Fruit fly (Drosophila melanogaster) whole organism, embryonic: ENCODE data around the gene CG43338.

Source experiments
- Aef1 ChIP-seq: fragments of 200-800 bp; sonication (Bioruptor generic); IDR thresholded peaks from 3 replicates; pipeline ENCODE4 v1.3.6; 2022; ENCODE audit warnings: missing biosample characterization, missing genetic modification characterization
- CG10654 ChIP-seq: fragments of 200-800 bp; sonication (Bioruptor generic); optimal IDR thresholded peaks from 2 replicates; lab custom pipeline; 2016; ENCODE audit warnings: missing biosample characterization, missing genetic modification characterization
- CG11398 ChIP-seq: fragments of 200-800 bp; sonication (Bioruptor generic); optimal IDR thresholded peaks from 2 replicates; lab custom pipeline; 2016; ENCODE audit warnings: missing biosample characterization, missing genetic modification characterization
- CG15011 ChIP-seq: fragments of 200-800 bp; sonication (Bioruptor generic); optimal IDR thresholded peaks from 3 replicates; lab custom pipeline; 2018; ENCODE audit warnings: missing biosample characterization, mild to moderate bottlenecking, missing genetic modification characterization
- CG17385 ChIP-seq: fragments of 200-800 bp; sonication (Bioruptor generic); optimal IDR thresholded peaks from 3 replicates; lab custom pipeline; 2018; ENCODE audit warnings: missing biosample characterization, mild to moderate bottlenecking, missing genetic modification characterization
- CG17612 ChIP-seq: fragments of 200-800 bp; sonication (Bioruptor generic); IDR thresholded peaks from 2 replicates; pipeline ENCODE4 v1.3.6; 2022; ENCODE audit warnings: missing biosample characterization, missing genetic modification characterization
- CG18262 ChIP-seq: fragments of 200-800 bp; optimal IDR thresholded peaks from 3 replicates; lab custom pipeline; 2019; ENCODE audit warnings: missing biosample characterization, mild to moderate bottlenecking, missing genetic modification characterization, moderate library complexity
- CG18764 ChIP-seq: fragments of 200-800 bp; sonication (Bioruptor generic); optimal IDR thresholded peaks from 3 replicates; lab custom pipeline; 2016; ENCODE audit warnings: missing biosample characterization, missing genetic modification characterization
- CG2116 ChIP-seq: fragments of 200-800 bp; sonication (Bioruptor generic); optimal IDR thresholded peaks from 3 replicates; lab custom pipeline; 2018; ENCODE audit warnings: missing biosample characterization, mild to moderate bottlenecking, missing genetic modification characterization
- CG2202 ChIP-seq: fragments of 200-800 bp; sonication (Bioruptor generic); optimal IDR thresholded peaks from 2 replicates; lab custom pipeline; 2018; ENCODE audit warnings: missing biosample characterization, mild to moderate bottlenecking, missing genetic modification characterization
- CG3281 ChIP-seq: fragments of 200-800 bp; sonication (Bioruptor generic); optimal IDR thresholded peaks from 3 replicates; lab custom pipeline; 2017; ENCODE audit warnings: missing biosample characterization, mild to moderate bottlenecking, missing genetic modification characterization
- CG4282 ChIP-seq: fragments of 200-800 bp; sonication (Bioruptor generic); optimal IDR thresholded peaks from 2 replicates; lab custom pipeline; 2016; ENCODE audit warnings: missing biosample characterization, missing genetic modification characterization
- CG6683 ChIP-seq: fragments of 200-800 bp; sonication (Bioruptor generic); optimal IDR thresholded peaks from 2 replicates; lab custom pipeline; 2017; ENCODE audit warnings: missing biosample characterization, mild to moderate bottlenecking, missing genetic modification characterization, missing genetic modification reagents
- CG8089 ChIP-seq: fragments of 200-800 bp; sonication (Bioruptor generic); optimal IDR thresholded peaks from 3 replicates; lab custom pipeline; 2016; ENCODE audit warnings: missing biosample characterization, missing genetic modification characterization
- CG8281 ChIP-seq: fragments of 200-800 bp; sonication (Bioruptor generic); optimal IDR thresholded peaks from 2 replicates; lab custom pipeline; 2018; ENCODE audit warnings: missing biosample characterization, mild to moderate bottlenecking, missing genetic modification characterization, moderate library complexity
- CG8944 ChIP-seq: fragments of 200-800 bp; sonication (Bioruptor generic); optimal IDR thresholded peaks from 3 replicates; lab custom pipeline; 2016; ENCODE audit warnings: missing biosample characterization, missing genetic modification characterization
- Deaf1 ChIP-seq: fragments of 200-800 bp; optimal IDR thresholded peaks from 3 replicates; lab custom pipeline; 2019; ENCODE audit warnings: missing biosample characterization, mild to moderate bottlenecking, missing genetic modification characterization, moderate library complexity
- HmgZ ChIP-seq: fragments of 200-800 bp; sonication (Bioruptor generic); optimal IDR thresholded peaks from 2 replicates; lab custom pipeline; 2018; ENCODE audit warnings: missing biosample characterization, mild to moderate bottlenecking, missing genetic modification characterization
- Hr51 ChIP-seq, 2 experiments: fragments of 200-800 bp; sonication (Bioruptor generic); optimal IDR thresholded peaks; 2 replicates in 1 of 2; 3 replicates in 1 of 2; lab custom pipeline; 2016 to 2018; ENCODE audit warnings: missing biosample characterization in 2 of 2, missing genetic modification characterization in 2 of 2, mild to moderate bottlenecking in 1 of 2, moderate library complexity in 1 of 2
- Lim3 ChIP-seq: fragments of 200-800 bp; sonication (Bioruptor generic); IDR thresholded peaks from 2 replicates; pipeline ENCODE4 v1.3.6; 2022; ENCODE audit warnings: missing biosample characterization, missing genetic modification characterization
- MESR4 ChIP-seq: fragments of 200-800 bp; sonication (Bioruptor generic); optimal IDR thresholded peaks from 2 replicates; lab custom pipeline; 2018; ENCODE audit warnings: missing biosample characterization, mild to moderate bottlenecking, missing genetic modification characterization, moderate library complexity
- Myb ChIP-seq: fragments of 200-800 bp; sonication (Bioruptor generic); optimal IDR thresholded peaks from 2 replicates; lab custom pipeline; 2016; ENCODE audit warnings: missing biosample characterization, missing genetic modification characterization
- NC2α ChIP-seq: fragments of 200-800 bp; sonication (Bioruptor generic); optimal IDR thresholded peaks from 2 replicates; lab custom pipeline; 2016; ENCODE audit warnings: missing biosample characterization, missing genetic modification characterization
- Nf-YB ChIP-seq: fragments of 200-800 bp; sonication (Bioruptor generic); optimal IDR thresholded peaks from 3 replicates; lab custom pipeline; 2019; ENCODE audit warnings: missing biosample characterization, mild to moderate bottlenecking, missing genetic modification characterization, moderate library complexity
- Oaz ChIP-seq: fragments of 200-800 bp; sonication (Bioruptor generic); IDR thresholded peaks from 2 replicates; pipeline ENCODE4 v1.3.6; 2022; ENCODE audit warnings: missing biosample characterization, missing genetic modification characterization
- Ravus ChIP-seq: fragments of 200-800 bp; sonication (Bioruptor generic); IDR thresholded peaks from 2 replicates; pipeline ENCODE4 v1.3.6; 2022; ENCODE audit warnings: missing biosample characterization, missing genetic modification characterization
- amos ChIP-seq: fragments of 200-800 bp; sonication (Bioruptor generic); IDR thresholded peaks from 2 replicates; pipeline ENCODE4 v1.3.6; 2022; ENCODE audit warnings: missing biosample characterization, missing genetic modification characterization; ENCODE audit not compliant: partially characterized antibody
- ase ChIP-seq: fragments of 200-800 bp; sonication (Bioruptor generic); IDR thresholded peaks from 3 replicates; pipeline ENCODE4 v1.3.6; 2022; ENCODE audit warnings: missing biosample characterization, missing genetic modification characterization
- chn ChIP-seq: fragments of 200-800 bp; sonication (Bioruptor generic); optimal IDR thresholded peaks from 2 replicates; lab custom pipeline; 2016; ENCODE audit warnings: missing biosample characterization, missing genetic modification characterization
- cwo ChIP-seq: fragments of 200-800 bp; sonication (Bioruptor generic); optimal IDR thresholded peaks from 3 replicates; lab custom pipeline; 2017; ENCODE audit warnings: missing biosample characterization, missing genetic modification characterization, mild to moderate bottlenecking, moderate library complexity, missing genetic modification reagents
- esg ChIP-seq: fragments of 200-800 bp; sonication (Bioruptor generic); conservative IDR thresholded peaks from 2 replicates; pipeline ENCODE4 v1.3.6; 2022; ENCODE audit warnings: missing biosample characterization, missing genetic modification characterization
- eyg ChIP-seq: fragments of 200-800 bp; sonication (Bioruptor generic); optimal IDR thresholded peaks from 3 replicates; lab custom pipeline; 2016; ENCODE audit warnings: missing biosample characterization, missing genetic modification characterization
- hbn ChIP-seq: fragments of 200-800 bp; sonication (Bioruptor generic); IDR thresholded peaks from 2 replicates; pipeline ENCODE4 v1.3.6; 2022; ENCODE audit warnings: missing biosample characterization, missing genetic modification characterization; ENCODE audit not compliant: partially characterized antibody
- her ChIP-seq: fragments of 200-800 bp; sonication (Bioruptor generic); optimal IDR thresholded peaks from 2 replicates; lab custom pipeline; 2016; ENCODE audit warnings: missing biosample characterization, missing genetic modification characterization
- ken ChIP-seq: fragments of 200-800 bp; sonication (Bioruptor generic); IDR thresholded peaks from 3 replicates; pipeline ENCODE4 v1.3.6; 2022; ENCODE audit warnings: missing biosample characterization, missing genetic modification characterization
- maf-S ChIP-seq: fragments of 200-800 bp; sonication (Bioruptor generic); optimal IDR thresholded peaks from 2 replicates; lab custom pipeline; 2016; ENCODE audit warnings: missing biosample characterization, missing genetic modification characterization
- oc ChIP-seq: fragments of 200-800 bp; sonication (Bioruptor generic); optimal IDR thresholded peaks from 2 replicates; lab custom pipeline; 2018; ENCODE audit warnings: missing biosample characterization, mild to moderate bottlenecking, missing genetic modification characterization, moderate library complexity
- p53 ChIP-seq: fragments of 200-800 bp; sonication (Bioruptor generic); optimal IDR thresholded peaks from 2 replicates; lab custom pipeline; 2016; ENCODE audit warnings: missing biosample characterization, missing genetic modification characterization
- peb ChIP-seq: fragments of 200-800 bp; sonication (Bioruptor generic); IDR thresholded peaks from 2 replicates; pipeline ENCODE4 v1.3.6; 2022; ENCODE audit warnings: missing biosample characterization, missing genetic modification characterization
- pho ChIP-seq: fragments of 200-800 bp; sonication (Bioruptor generic); optimal IDR thresholded peaks from 2 replicates; lab custom pipeline; 2016; ENCODE audit warnings: missing biosample characterization, missing genetic modification characterization
- phol ChIP-seq: fragments of 200-800 bp; sonication (Bioruptor generic); optimal IDR thresholded peaks from 3 replicates; lab custom pipeline; 2018; ENCODE audit warnings: missing biosample characterization, mild to moderate bottlenecking, missing genetic modification characterization, moderate library complexity
- salm ChIP-seq: fragments of 200-800 bp; sonication (Bioruptor generic); optimal IDR thresholded peaks from 2 replicates; lab custom pipeline; 2018; ENCODE audit warnings: missing biosample characterization, mild to moderate bottlenecking, missing genetic modification characterization
- sc ChIP-seq, 3 experiments: fragments of >200 bp in 2 of 3; fragments of 200-800 bp in 1 of 3; sonication (Bioruptor generic) in 1 of 3; optimal IDR thresholded peaks; 2 replicates in 2 of 3; 3 replicates in 1 of 3; lab custom pipeline; 2017; ENCODE audit warnings: mild to moderate bottlenecking in 1 of 3, missing biosample characterization in 1 of 3, missing genetic modification characterization in 1 of 3, missing genetic modification reagents in 1 of 3
- sna ChIP-seq: fragments of 200-800 bp; sonication (Bioruptor generic); IDR thresholded peaks from 2 replicates; pipeline ENCODE4 v1.3.6; 2022; ENCODE audit warnings: missing biosample characterization, missing genetic modification characterization; ENCODE audit not compliant: partially characterized antibody
- unpg ChIP-seq: fragments of 200-800 bp; sonication (Bioruptor generic); optimal IDR thresholded peaks from 3 replicates; lab custom pipeline; 2018; ENCODE audit warnings: missing biosample characterization, mild to moderate bottlenecking, missing genetic modification characterization, moderate library complexity
- wdn ChIP-seq: fragments of 200-800 bp; sonication (Bioruptor generic); IDR thresholded peaks from 2 replicates; pipeline ENCODE4 v1.3.6; 2022; ENCODE audit warnings: missing biosample characterization, missing genetic modification characterization
- z ChIP-seq: fragments of 200-800 bp; sonication (Bioruptor generic); IDR thresholded peaks from 3 replicates; pipeline ENCODE4 v1.3.6; 2022; ENCODE audit warnings: missing biosample characterization, missing genetic modification characterization
- zfh2 ChIP-seq: fragments of 200-800 bp; sonication (Bioruptor generic); optimal IDR thresholded peaks from 2 replicates; lab custom pipeline; 2016; ENCODE audit warnings: missing biosample characterization, missing genetic modification characterization

The CG43338 gene

DNA sequence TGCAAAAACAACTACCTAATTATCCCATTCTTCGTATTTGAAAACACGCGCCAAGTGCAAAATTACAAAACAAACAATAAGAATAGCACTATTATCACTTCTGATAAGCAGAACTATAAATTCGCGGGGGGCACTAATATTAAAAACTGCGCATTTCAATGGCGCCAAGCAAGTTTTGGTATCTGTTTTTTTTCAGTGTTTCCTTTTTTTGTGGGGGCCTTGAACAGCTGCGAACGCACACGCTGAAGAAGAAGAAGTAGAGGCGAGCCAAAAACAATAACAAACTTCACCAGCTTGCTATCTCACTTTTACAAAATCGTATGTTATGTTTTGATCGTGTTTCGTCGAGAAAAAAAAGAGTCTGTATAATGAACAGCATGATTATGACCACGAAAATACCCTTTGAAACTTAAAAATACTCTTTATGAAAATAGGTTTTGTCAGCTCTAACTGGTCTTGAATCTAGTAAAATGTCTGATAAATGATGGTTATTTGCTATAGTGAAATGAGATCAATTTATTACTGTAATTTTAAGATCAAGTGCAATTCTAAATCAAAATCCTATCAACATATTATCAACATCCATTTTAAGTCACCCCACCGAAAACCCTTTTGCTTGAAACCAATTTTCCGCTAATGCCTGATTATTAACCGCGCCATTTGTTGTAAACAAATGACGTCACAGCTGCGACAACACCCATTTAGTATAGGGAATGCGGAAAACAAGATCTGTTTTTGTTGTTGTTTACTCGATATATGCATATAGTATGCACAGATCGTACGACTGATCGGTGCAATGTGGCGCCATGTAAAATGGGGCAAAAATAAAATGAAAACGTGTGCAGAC lies 23.1 kb upstream of the CG43338 start (continued):
- TF ChIP-seq CG11398 (GFP tag; lab: Kevin White, UChicago) (peak; percentile 19), CG8089 (GFP tag; lab: Kevin White, UChicago) (peak; percentile 35), CG17612 (0 out of 2 replicates have a peak, but pooled peaks have one; percentile 12), Deaf1 (peak; percentile 26), amos (GFP tag; lab: Robert Waterston, UW) (no peak; the same call in 1 of the 2 replicates), peb (GFP tag; lab: Robert Waterston, UW) (no peak), CG2116 (GFP tag; lab: Kevin White, UChicago) (peak; percentile 40), CG8281 (no peak), CG15011 (no peak), CG10654 (GFP tag; lab: Kevin White, UChicago) (peak; percentile 4), CG18262 (tag; lab: Kevin White, UChicago) (peak; percentile 62), hbn (GFP tag; lab: Robert Waterston, UW) (no peak), Myb (GFP tag; lab: Kevin White, UChicago) (peak; percentile 40), chn (GFP tag; lab: Kevin White, UChicago) (peak; percentile 49), CG17385 (GFP tag; lab: Kevin White, UChicago) (peak; percentile 97), NC2α (GFP tag; lab: Kevin White, UChicago) (peak; percentile 17), HmgZ (peak; percentile 53), z (GFP tag; lab: Robert Waterston, UW) (no peak), Ravus (GFP tag; lab: Robert Waterston, UW) (no peak), Lim3 (GFP tag; lab: Robert Waterston, UW) (no peak), sna (GFP tag; lab: Robert Waterston, UW) (no peak), her (GFP tag; lab: Kevin White, UChicago) (peak; percentile 74), Hr51 (GFP tag; optimal IDR thresholded peaks at IDR 0.05; lab: Kevin White, UChicago) (peak; percentile 27 to 43), maf-S (GFP tag; lab: Kevin White, UChicago) (peak; percentile 50), esg (peak; percentile 51), oc (peak; percentile 36), zfh2 (GFP tag; lab: Kevin White, UChicago) (peak; percentile 58), ken (GFP tag; lab: Robert Waterston, UW) (0 out of 3 replicates have a peak, but pooled peaks have one; percentile 47), CG3281 (GFP tag; lab: Kevin White, UChicago) (peak; percentile 43), sc (optimal IDR thresholded peaks at IDR 0.05; lab: Kevin White, UChicago) (no peak), sc (GFP tag; optimal IDR thresholded peaks at IDR 0.05; lab: Kevin White, UChicago) (no peak), CG4282 (GFP tag; lab: Kevin White, UChicago) (peak; percentile 18), eyg (GFP tag; lab: Kevin White, UChicago) (no peak), cwo (GFP tag; lab: Kevin White, UChicago) (peak; percentile 75), wdn (0 out of 2 replicates have a peak, but pooled peaks have one; percentile 29), MESR4 (GFP tag; lab: Kevin White, UChicago) (peak; percentile 6), CG8944 (peak; percentile 52), salm (tag; lab: Kevin White, UChicago) (peak; percentile 3), p53 (no peak), ase (GFP tag; lab: Robert Waterston, UW) (0 out of 3 replicates have a peak, but pooled peaks have one; percentile 62), pho (GFP tag; lab: Kevin White, UChicago) (peak; percentile 15), CG6683 (GFP tag; lab: Kevin White, UChicago) (no peak), phol (tag; lab: Kevin White, UChicago) (peak; percentile 66), CG2202 (tag; lab: Kevin White, UChicago) (no peak), Oaz (GFP tag; lab: Robert Waterston, UW) (no peak), Nf-YB (GFP tag; lab: Kevin White, UChicago) (peak; percentile 3), CG18764 (GFP tag; lab: Kevin White, UChicago) (peak; percentile 63), unpg (peak; percentile 59), Aef1 (GFP tag; lab: Robert Waterston, UW) (peak; percentile 78)
